Fruit fly (Drosophila melanogaster): ENCODE data around the gene CG9458.

Gene CG9458

dm6 chr3R:9808946-9809545, 10.6 kb downstream of the CG9458 start, which contains the start of gene FBXO11 (continued):
- TF ChIP-seq CG3726 (GFP tag; IDR thresholded peaks at IDR 0.05): no peak
- peak; percentile 95 for TF ChIP-seq E2f2 (GFP tag; IDR thresholded peaks at IDR 0.05)
- peak; percentile 7 for TF ChIP-seq NC2β (GFP tag; optimal IDR thresholded peaks at IDR 0.05)
- no peak for TF ChIP-seq sr (GFP tag; IDR thresholded peaks at IDR 0.05)
- TF ChIP-seq CG11456 (GFP tag; IDR thresholded peaks at IDR 0.05): no peak
- no peak for TF ChIP-seq danr (GFP tag; IDR thresholded peaks at IDR 0.05)
- no peak for TF ChIP-seq Ada2b (GFP tag; IDR thresholded peaks at IDR 0.05)
- TF ChIP-seq CG8089 (GFP tag; optimal IDR thresholded peaks at IDR 0.05): no peak
- TF ChIP-seq CG16779 (GFP tag; IDR thresholded peaks at IDR 0.05): no peak
- TF ChIP-seq trem (tag; optimal IDR thresholded peaks at IDR 0.05): peak; percentile 34
- TF ChIP-seq CG5953 (GFP tag; IDR thresholded peaks at IDR 0.05): no peak
- no peak for TF ChIP-seq Vsx1 (GFP tag; optimal IDR thresholded peaks at IDR 0.05)
- TF ChIP-seq CHES-1-like (GFP tag; optimal IDR thresholded peaks at IDR 0.05): peak; percentile 58
- TF ChIP-seq Lim3 (GFP tag; IDR thresholded peaks at IDR 0.05): no peak
- TF ChIP-seq Hmr (GFP tag; optimal IDR thresholded peaks at IDR 0.05): peak; percentile 51
- no peak for TF ChIP-seq tx (GFP tag; optimal IDR thresholded peaks at IDR 0.05)
- TF ChIP-seq Tbp (GFP tag; optimal IDR thresholded peaks at IDR 0.05): no peak
- peak; percentile 23 for TF ChIP-seq wek (GFP tag; optimal IDR thresholded peaks at IDR 0.05)
- TF ChIP-seq chm (GFP tag; IDR thresholded peaks at IDR 0.05): no peak
- TF ChIP-seq Ravus (GFP tag; IDR thresholded peaks at IDR 0.05): no peak
- peak; percentile 80 for TF ChIP-seq Med (GFP tag)
- peak; percentile 27; the same call in 1 of the 2 replicates for TF ChIP-seq inv (GFP tag; IDR thresholded peaks at IDR 0.05; ENCODE audit: partially characterized antibody)
- TF ChIP-seq Atf3 (GFP tag; optimal IDR thresholded peaks at IDR 0.05): no peak
- TF ChIP-seq CG1529 (GFP tag; optimal IDR thresholded peaks at IDR 0.05): no peak
- TF ChIP-seq CG7271 (tag; optimal IDR thresholded peaks at IDR 0.05): no peak
- no peak for TF ChIP-seq Eip74EF (GFP tag; optimal IDR thresholded peaks at IDR 0.05)
- no peak for TF ChIP-seq CG4328 (GFP tag; optimal IDR thresholded peaks at IDR 0.05)
- TF ChIP-seq sisA (GFP tag; IDR thresholded peaks at IDR 0.05): no peak
- TF ChIP-seq bcd (GFP tag; optimal IDR thresholded peaks at IDR 0.05): no peak
- no peak for TF ChIP-seq ro (GFP tag; IDR thresholded peaks at IDR 0.05)
- no peak for TF ChIP-seq CG3995 (GFP tag; optimal IDR thresholded peaks at IDR 0.05)
- no peak for TF ChIP-seq mirr (GFP tag; optimal IDR thresholded peaks at IDR 0.05)
- no peak for TF ChIP-seq Dad (GFP tag; optimal IDR thresholded peaks at IDR 0.05)
- no peak for TF ChIP-seq CG1647 (GFP tag; optimal IDR thresholded peaks at IDR 0.05)
- TF ChIP-seq NC2α (GFP tag; optimal IDR thresholded peaks at IDR 0.05): no peak
- no peak for TF ChIP-seq CG2120 (GFP tag; optimal IDR thresholded peaks at IDR 0.05)
- TF ChIP-seq chn (GFP tag; optimal IDR thresholded peaks at IDR 0.05): no peak
- TF ChIP-seq tgo (GFP tag; IDR thresholded peaks at IDR 0.05): no peak
- TF ChIP-seq fd102C (GFP tag; optimal IDR thresholded peaks at IDR 0.05): no peak
- no peak for TF ChIP-seq crp (GFP tag; optimal IDR thresholded peaks at IDR 0.05)
- no peak for TF ChIP-seq CG4424 (GFP tag; optimal IDR thresholded peaks at IDR 0.05)
- no peak for TF ChIP-seq CG14441 (GFP tag; IDR thresholded peaks at IDR 0.05)
- peak; percentile 33 for TF ChIP-seq Fer1 (GFP tag; optimal IDR thresholded peaks at IDR 0.05)
- peak; percentile 69; the same call in 1 of the 4 replicates for TF ChIP-seq chinmo (GFP tag; IDR thresholded peaks at IDR 0.05; ENCODE audit: partially characterized antibody)
- no peak for TF ChIP-seq disco-r (GFP tag; optimal IDR thresholded peaks at IDR 0.05)
- no peak for TF ChIP-seq CG15696 (tag; optimal IDR thresholded peaks at IDR 0.05)
- TF ChIP-seq CG43689 (GFP tag; IDR thresholded peaks at IDR 0.05): no peak
- no peak for TF ChIP-seq Fer3 (tag; optimal IDR thresholded peaks at IDR 0.05)
- no peak for TF ChIP-seq HLHmδ (GFP tag; optimal IDR thresholded peaks at IDR 0.05)
- TF ChIP-seq p53 (GFP tag; optimal IDR thresholded peaks at IDR 0.05): no peak
- peak; percentile 40 for TF ChIP-seq CG15514 (GFP tag; optimal IDR thresholded peaks at IDR 0.05)
